Worm (Caenorhabditis elegans) whole organism, L4/young adult: ENCODE data around the gene R10E9.2.
A peak's percentile ranks its signal among the peaks of the same experiment; 100 is the strongest.

Experiments
- W03F9.2 ChIP-seq: fragments of 150-350 bp; optimal IDR thresholded peaks from 2 replicates; lab custom pipeline; 2014; ENCODE audit warnings: missing biosample characterization, missing genetic modification characterization
- dao-5 ChIP-seq: sonication (generic microtip); optimal IDR thresholded peaks from 2 replicates; lab custom pipeline; 2016; ENCODE audit warnings: missing genotype, missing genetic modification characterization, moderate library complexity, missing compliant biosample characterization
- him-1 ChIP-seq: sonication (generic microtip); optimal IDR thresholded peaks from 2 replicates; lab custom pipeline; 2016; ENCODE audit warnings: missing genotype, missing genetic modification reagents, missing genetic modification characterization, missing compliant biosample characterization

Gene R10E9.2

DNA sequence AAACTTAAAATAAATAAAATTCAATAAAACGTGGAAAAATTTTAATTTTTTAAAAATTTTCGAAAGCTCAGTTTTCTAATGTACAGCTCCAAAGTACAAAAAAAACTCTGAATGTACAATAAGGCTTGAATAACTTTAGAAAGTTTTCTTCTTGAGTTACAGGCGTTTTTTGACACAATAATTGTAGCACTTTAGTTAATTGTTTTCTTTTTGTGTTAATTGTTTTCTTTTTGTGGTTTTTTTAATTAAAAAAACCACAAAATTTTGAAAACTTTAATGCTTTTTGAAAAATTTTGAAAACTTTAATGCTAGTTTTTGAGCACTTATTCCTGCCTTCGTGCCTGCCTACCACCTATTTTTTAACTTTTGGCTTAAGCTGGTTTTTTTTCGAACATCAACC lies at the start of gene R10E9.2:
TSS of gene R10E9.2 (minus strand) at position 101 of the 400 bp plus-strand sequence.
- no peak for TF ChIP-seq him-1 (tag; lab: Kevin White, UChicago)

- no peak for TF ChIP-seq W03F9.2 (tag; lab: Kevin White, UChicago)
- TF ChIP-seq dao-5 (tag; lab: Kevin White, UChicago), result no peak
- no peak for TF ChIP-seq him-1 (tag; lab: Kevin White, UChicago)
These were observed 48.9 kb upstream of the R10E9.2 start for ce11 chrIII:4013061-4013460.

DNA sequence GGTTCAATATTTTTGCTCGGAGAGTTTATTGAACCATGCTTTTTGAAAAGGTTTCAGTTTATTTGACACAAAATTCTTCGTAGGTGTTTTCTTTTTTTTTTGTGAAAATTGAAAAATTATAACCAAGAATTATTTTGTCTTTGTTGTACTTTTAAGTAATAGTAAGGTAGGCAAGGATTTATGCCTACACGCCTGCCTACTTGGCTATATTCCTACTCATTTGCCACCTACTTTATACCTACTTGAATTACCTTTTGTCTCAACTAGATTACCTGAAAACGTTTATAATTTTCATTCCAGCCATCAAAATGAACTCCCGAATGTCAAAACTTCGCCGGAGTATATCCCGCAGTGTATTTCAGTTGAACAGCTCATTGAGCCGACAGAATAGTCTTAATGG lies 47.9 kb upstream of the R10E9.2 start, which contains the start of gene C36E8.4:
TSS of gene C36E8.4 (plus strand) at position 301 of the 400 bp plus-strand sequence.
- TF ChIP-seq W03F9.2 (tag; lab: Kevin White, UChicago) (no peak), him-1 (tag; lab: Kevin White, UChicago) (no peak)

ce11 chrIII:4010987-4011386 lies 46.9 kb upstream of the R10E9.2 start:
- TF ChIP-seq him-1 (tag; lab: Kevin White, UChicago) (no peak), dao-5 (tag; lab: Kevin White, UChicago) (no peak), W03F9.2 (tag; lab: Kevin White, UChicago) (no peak)

- no peak for TF ChIP-seq W03F9.2 (tag; lab: Kevin White, UChicago)
- TF ChIP-seq him-1 (tag; lab: Kevin White, UChicago), result no peak
- TF ChIP-seq dao-5 (tag; lab: Kevin White, UChicago), result no peak
These were observed 46.0 kb upstream of the R10E9.2 start for ce11 chrIII:4010168-4010567.

DNA sequence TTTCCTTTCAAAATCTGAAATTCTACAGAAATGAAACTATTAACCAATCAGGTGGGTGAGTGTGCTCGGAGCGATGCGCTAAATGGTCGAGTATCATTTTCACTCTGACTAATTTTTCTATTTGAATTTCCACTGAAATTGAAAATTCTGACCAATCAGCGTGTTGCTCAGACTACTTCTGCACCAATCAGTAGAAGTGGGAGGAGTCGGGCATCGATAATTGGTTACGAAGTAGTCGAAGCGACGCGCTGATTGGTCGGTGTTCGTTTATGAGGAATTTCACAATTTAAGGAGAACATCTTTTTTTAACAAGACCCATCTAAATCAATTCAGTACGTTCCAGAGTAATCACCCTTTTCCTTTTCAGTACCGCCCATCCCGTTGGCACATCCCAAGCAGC lies 45.0 kb upstream of the R10E9.2 start:
- TF ChIP-seq him-1 (tag; lab: Kevin White, UChicago) (no peak), W03F9.2 (tag; lab: Kevin White, UChicago) (no peak), dao-5 (tag; lab: Kevin White, UChicago) (no peak)

ce11 chrIII:4007017-4007416 lies 42.9 kb upstream of the R10E9.2 start:
- TF ChIP-seq dao-5 (tag; lab: Kevin White, UChicago), result no peak
- no peak for TF ChIP-seq him-1 (tag; lab: Kevin White, UChicago)
- TF ChIP-seq W03F9.2 (tag; lab: Kevin White, UChicago), result no peak

DNA sequence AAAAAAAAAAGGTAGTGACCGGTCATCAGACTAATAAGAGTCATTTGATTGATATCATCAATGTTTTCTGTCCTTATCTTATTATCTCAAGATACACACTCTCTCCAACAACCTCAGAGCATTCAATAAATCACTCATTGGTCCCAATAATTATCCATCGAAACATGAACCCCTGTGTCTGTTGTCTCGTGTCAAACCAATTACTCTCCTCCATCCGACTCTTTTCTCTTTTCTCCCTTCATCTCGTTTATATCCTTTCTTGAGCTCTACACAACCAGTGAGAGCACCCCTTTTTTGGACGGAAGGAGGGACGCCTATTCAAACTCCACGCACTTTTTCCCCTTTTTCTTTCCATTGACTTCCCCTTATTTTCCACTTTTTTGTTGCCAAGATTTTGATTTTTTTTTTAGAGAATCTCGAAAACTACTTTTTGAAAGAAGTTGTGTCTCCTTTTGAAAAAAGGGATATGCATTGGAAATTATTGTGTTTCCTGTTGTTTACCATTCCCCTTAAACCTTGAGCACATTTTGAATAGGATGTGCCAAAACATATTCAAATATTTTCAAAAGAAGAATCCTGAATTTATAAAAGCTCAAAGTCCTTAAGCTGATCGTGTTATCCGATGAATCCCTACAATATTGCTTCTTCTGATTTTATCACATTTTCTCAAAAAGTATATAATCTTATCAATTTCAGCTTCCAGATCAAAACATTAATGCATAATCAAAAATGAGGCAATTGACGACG lies 41.5 kb upstream of the R10E9.2 start, which contains the start of gene pxd-1:
TSS of gene pxd-1 (plus strand) at position 697 of the 747 bp plus-strand sequence.
- TF ChIP-seq W03F9.2 (tag; lab: Kevin White, UChicago) (no peak), him-1 (tag; lab: Kevin White, UChicago) (no peak), dao-5 (tag; lab: Kevin White, UChicago) (no peak)

- TF ChIP-seq W03F9.2 (tag; lab: Kevin White, UChicago), result peak; percentile 81
- TF ChIP-seq dao-5 (tag; lab: Kevin White, UChicago), result no peak
- TF ChIP-seq him-1 (tag; lab: Kevin White, UChicago), result peak; percentile 32
These were observed 40.0 kb upstream of the R10E9.2 start, which contains the start of gene tif-1A for ce11 chrIII:4004064-4004580. Gene tif-1A, minus strand, starts transcription at chrIII:4004114.

DNA sequence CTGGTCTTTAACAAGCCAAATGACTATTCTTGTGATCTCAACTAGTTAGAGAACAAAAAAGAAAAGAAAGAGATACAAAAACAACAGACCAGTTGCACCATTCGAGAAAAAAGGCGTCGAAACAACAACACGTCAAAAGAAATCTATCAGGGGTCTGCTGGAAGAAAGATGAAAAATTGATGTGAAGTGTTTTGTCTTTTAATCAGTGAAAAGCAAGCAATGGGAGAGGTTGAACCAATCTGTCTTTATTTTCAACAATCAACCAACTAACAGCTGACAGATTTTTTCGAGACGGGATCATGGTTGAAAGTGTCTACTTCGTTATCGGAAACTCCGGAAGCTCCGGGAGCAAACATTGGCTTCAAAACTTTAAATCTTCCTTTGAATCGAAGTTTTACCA lies 30.3 kb upstream of the R10E9.2 start:
- TF ChIP-seq dao-5 (tag; lab: Kevin White, UChicago) (no peak), him-1 (tag; lab: Kevin White, UChicago) (no peak), W03F9.2 (tag; lab: Kevin White, UChicago) (no peak)

DNA sequence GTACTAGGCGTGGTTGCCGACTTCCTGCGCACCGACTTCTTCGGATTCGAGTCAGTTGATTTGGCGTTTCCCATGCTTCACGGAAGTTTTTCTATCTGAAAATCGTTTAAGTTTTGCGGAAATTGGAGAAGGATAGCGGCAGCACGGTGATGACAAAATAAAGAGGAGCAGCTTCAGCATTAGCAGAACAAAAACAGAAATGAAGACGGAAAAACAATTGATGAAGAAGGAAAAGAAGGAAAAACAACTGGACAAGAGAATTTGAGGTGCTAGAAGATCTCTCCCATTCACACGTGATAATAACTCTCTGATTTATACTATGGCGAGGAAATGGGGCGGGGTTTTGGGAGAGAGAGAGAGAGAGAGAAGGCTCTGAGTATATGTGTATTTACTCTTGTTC lies 28.0 kb upstream of the R10E9.2 start, which contains the start of gene glb-11:
TSS of gene glb-11 (minus strand) at position 101 of the 400 bp plus-strand sequence.
- TF ChIP-seq him-1 (tag; lab: Kevin White, UChicago), result no peak
- no peak for TF ChIP-seq dao-5 (tag; lab: Kevin White, UChicago)
- no peak for TF ChIP-seq W03F9.2 (tag; lab: Kevin White, UChicago)

ce11 chrIII:3991362-3991761 lies 27.2 kb upstream of the R10E9.2 start:
- TF ChIP-seq dao-5 (tag; lab: Kevin White, UChicago) (no peak), him-1 (tag; lab: Kevin White, UChicago) (no peak), W03F9.2 (tag; lab: Kevin White, UChicago) (no peak)

DNA sequence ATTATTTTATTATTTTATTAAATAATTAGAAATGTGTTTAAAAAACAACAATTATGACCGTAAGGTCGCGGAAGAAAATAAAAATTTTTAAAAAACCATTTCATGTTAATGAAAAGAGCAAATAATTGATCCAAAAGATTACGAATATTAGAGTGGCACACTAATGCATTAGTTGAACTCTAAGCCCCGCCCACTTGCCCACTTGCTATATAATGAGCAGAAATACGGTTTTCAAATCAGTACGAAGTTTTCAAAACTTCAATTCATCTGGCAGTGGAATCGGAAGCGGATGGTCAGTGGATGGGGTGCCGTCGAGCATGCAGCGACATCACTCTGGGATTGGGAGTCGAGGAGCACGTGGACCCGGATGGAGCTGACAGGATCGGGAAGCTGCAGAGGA lies 23.6 kb upstream of the R10E9.2 start, which contains the start of gene C36E8.6:
TSS of gene C36E8.6 (plus strand) at position 301 of the 400 bp plus-strand sequence.
- no peak for TF ChIP-seq W03F9.2 (tag; lab: Kevin White, UChicago)
- no peak for TF ChIP-seq him-1 (tag; lab: Kevin White, UChicago)
- no peak for TF ChIP-seq dao-5 (tag; lab: Kevin White, UChicago)
